Worm (Caenorhabditis elegans): ENCODE data around the gene cest-33.

cest-33 gene

ce11 chrV:6365597-6365996 is at the start of gene cest-33:
Gene cest-33 (minus strand): TSS chrV:6365671.
- TF ChIP-seq snpc-4 (tag; optimal IDR thresholded peaks at IDR 0.05) (no peak), unc-39 (tag; optimal IDR thresholded peaks at IDR 0.05) (no peak), drap-1 (GFP tag; optimal IDR thresholded peaks at IDR 0.05) (no peak), ham-2 (GFP tag; optimal IDR thresholded peaks at IDR 0.05) (no peak), lsy-2 (tag; optimal IDR thresholded peaks at IDR 0.05) (no peak), unc-120 (tag; optimal IDR thresholded peaks at IDR 0.05; ENCODE audit: poor library complexity, severe bottlenecking) (no peak), mls-2 (tag; optimal IDR thresholded peaks at IDR 0.05) (no peak), nhr-76 (tag; optimal IDR thresholded peaks at IDR 0.05) (no peak), unc-62 (GFP tag; optimal IDR thresholded peaks at IDR 0.05) (no peak), flh-1 (GFP tag; optimal IDR thresholded peaks at IDR 0.05) (no peak), mab-5 (tag; optimal IDR thresholded peaks at IDR 0.05) (no peak), sptf-1 (tag; optimal IDR thresholded peaks at IDR 0.05) (no peak), lin-13 (tag; optimal IDR thresholded peaks at IDR 0.05) (no peak), tbx-8 (GFP tag; optimal IDR thresholded peaks at IDR 0.05) (no peak)

ce11 chrV:6414985-6415384 is 49.5 kb upstream of the cest-33 start, which contains the start of gene cht-6:
Gene cht-6 (plus strand): TSS chrV:6414993.
- no peak for TF ChIP-seq ceh-83 (GFP tag; optimal IDR thresholded peaks at IDR 0.05)
- TF ChIP-seq hlh-1 (tag; optimal IDR thresholded peaks at IDR 0.05): no peak
- TF ChIP-seq elt-1 (tag; optimal IDR thresholded peaks at IDR 0.05; ENCODE audit: borderline replicate concordance, insufficient read depth): no peak
- TF ChIP-seq M03D4.4 (tag; optimal IDR thresholded peaks at IDR 0.05): no peak
- no peak for TF ChIP-seq unc-62 (GFP tag; optimal IDR thresholded peaks at IDR 0.05)

- TF ChIP-seq drap-1 (GFP tag; optimal IDR thresholded peaks at IDR 0.05): no peak
- no peak for TF ChIP-seq flh-1 (GFP tag; optimal IDR thresholded peaks at IDR 0.05)
- TF ChIP-seq unc-39 (tag; optimal IDR thresholded peaks at IDR 0.05): no peak
- TF ChIP-seq sem-2 (GFP tag; optimal IDR thresholded peaks at IDR 0.05): no peak
- TF ChIP-seq unc-120 (tag; optimal IDR thresholded peaks at IDR 0.05; ENCODE audit: poor library complexity, severe bottlenecking): no peak
- TF ChIP-seq lsy-2 (tag; optimal IDR thresholded peaks at IDR 0.05): no peak
- TF ChIP-seq elt-1 (tag; optimal IDR thresholded peaks at IDR 0.05; ENCODE audit: borderline replicate concordance, insufficient read depth): no peak
- no peak for TF ChIP-seq tbx-8 (GFP tag; optimal IDR thresholded peaks at IDR 0.05)
- no peak for TF ChIP-seq elt-3 (tag; optimal IDR thresholded peaks at IDR 0.05)
These were observed 49.0 kb upstream of the cest-33 start for ce11 chrV:6414469-6414868.

- TF ChIP-seq bed-3 (GFP tag; optimal IDR thresholded peaks at IDR 0.05) (no peak), flh-1 (GFP tag; optimal IDR thresholded peaks at IDR 0.05) (no peak), nhr-237 (tag; optimal IDR thresholded peaks at IDR 0.05) (no peak), drap-1 (GFP tag; optimal IDR thresholded peaks at IDR 0.05) (no peak), sem-2 (GFP tag; optimal IDR thresholded peaks at IDR 0.05) (no peak), ham-2 (GFP tag; optimal IDR thresholded peaks at IDR 0.05) (no peak), nhr-28 (tag; optimal IDR thresholded peaks at IDR 0.05) (no peak), ceh-43 (GFP tag; optimal IDR thresholded peaks at IDR 0.05) (no peak), pha-4 (tag; optimal IDR thresholded peaks at IDR 0.05) (no peak), blmp-1 (tag; optimal IDR thresholded peaks at IDR 0.05) (no peak), mep-1 (tag; optimal IDR thresholded peaks at IDR 0.05) (no peak), nhr-12 (tag; optimal IDR thresholded peaks at IDR 0.05) (no peak), tbx-8 (GFP tag; optimal IDR thresholded peaks at IDR 0.05) (no peak), ceh-39 (tag; optimal IDR thresholded peaks at IDR 0.05) (no peak), lin-32 (GFP tag; optimal IDR thresholded peaks at IDR 0.05) (no peak)
These were observed 47.6 kb upstream of the cest-33 start for ce11 chrV:6413057-6413456.

ce11 chrV:6411161-6411560 is 45.7 kb upstream of the cest-33 start:
- no peak for TF ChIP-seq elt-3 (tag; optimal IDR thresholded peaks at IDR 0.05)
- TF ChIP-seq ceh-43 (GFP tag; optimal IDR thresholded peaks at IDR 0.05): no peak
- no peak for TF ChIP-seq mls-2 (tag; optimal IDR thresholded peaks at IDR 0.05)
- TF ChIP-seq sptf-1 (tag; optimal IDR thresholded peaks at IDR 0.05): no peak

- TF ChIP-seq nhr-12 (tag; optimal IDR thresholded peaks at IDR 0.05) (no peak), hlh-1 (tag; optimal IDR thresholded peaks at IDR 0.05) (no peak), nhr-237 (tag; optimal IDR thresholded peaks at IDR 0.05) (no peak), snpc-4 (tag; optimal IDR thresholded peaks at IDR 0.05) (no peak), unc-120 (tag; optimal IDR thresholded peaks at IDR 0.05; ENCODE audit: poor library complexity, severe bottlenecking) (no peak)
These were observed 43.3 kb upstream of the cest-33 start, which contains the start of gene bcf-1 for ce11 chrV:6408733-6409227. Gene bcf-1 (minus strand): TSS chrV:6408783.

Measured in whole organism, mixed stage, embryonic.